Worm (Caenorhabditis elegans) whole organism, young adult: Measurements from ENCODE around the gene T26G10.4.

Experiments
- B0035.1 ChIP-seq: sonication (generic microtip); optimal IDR thresholded peaks from 2 replicates; lab custom pipeline; 2016; ENCODE audit warnings: missing genetic modification characterization, mild to moderate bottlenecking, missing compliant biosample characterization, missing genotype, missing genetic modification reagents
- B0261.1 ChIP-seq: sonication (generic microtip); optimal IDR thresholded peaks from 2 replicates; lab custom pipeline; 2016; ENCODE audit warnings: mild to moderate bottlenecking, missing genetic modification characterization, moderate library complexity, missing compliant biosample characterization
- B0336.3 ChIP-seq: fragments of 200-800 bp; sonication (Bioruptor generic); IDR thresholded peaks from 2 replicates; pipeline ENCODE4 v1.3.6; 2022; ENCODE audit warnings: missing genetic modification characterization, missing compliant biosample characterization
- D2030.7 ChIP-seq: fragments of 200-800 bp; sonication (Bioruptor generic); IDR thresholded peaks from 2 replicates; pipeline ENCODE4 v1.3.6; 2022; ENCODE audit warnings: missing genetic modification reagents, missing genetic modification characterization, missing compliant biosample characterization
- F37B4.10 ChIP-seq: fragments of 200-800 bp; sonication (Bioruptor generic); IDR thresholded peaks from 2 replicates; pipeline ENCODE4 v1.3.6; 2022; ENCODE audit warnings: missing genetic modification characterization, missing compliant biosample characterization
- F49E8.2 ChIP-seq: sonication (generic microtip); optimal IDR thresholded peaks from 3 replicates; lab custom pipeline; 2017; ENCODE audit warnings: missing genetic modification characterization, mild to moderate bottlenecking, missing compliant biosample characterization, antibody characterized with exemption, moderate library complexity; ENCODE audit not compliant: insufficient read depth
- F57C9.4 ChIP-seq: sonication (generic microtip); optimal IDR thresholded peaks from 2 replicates; lab custom pipeline; 2017; ENCODE audit warnings: mild to moderate bottlenecking, missing genetic modification characterization, missing compliant biosample characterization
- K11D2.4 ChIP-seq: fragments of 200-800 bp; sonication (Bioruptor generic); IDR thresholded peaks from 2 replicates; pipeline ENCODE4 v1.3.6; 2022; ENCODE audit warnings: missing genetic modification reagents, missing genetic modification characterization, missing compliant biosample characterization
- Y53F4B.3 ChIP-seq: fragments of 200-800 bp; sonication (Bioruptor generic); IDR thresholded peaks from 2 replicates; pipeline ENCODE4 v1.3.6; 2022; ENCODE audit warnings: missing genetic modification reagents, missing genetic modification characterization, missing compliant biosample characterization
- Y56A3A.18 ChIP-seq: fragments of 200-800 bp; sonication (Bioruptor generic); IDR thresholded peaks from 2 replicates; pipeline ENCODE4 v1.3.6; 2022; ENCODE audit warnings: missing genetic modification reagents, missing genetic modification characterization, missing compliant biosample characterization
- Y67H2A.10 ChIP-seq: fragments of 200-800 bp; sonication (Bioruptor generic); conservative IDR thresholded peaks from 2 replicates; pipeline ENCODE4 v1.3.6; 2022; ENCODE audit warnings: missing genetic modification reagents, missing genetic modification characterization, missing compliant biosample characterization
- akir-1 ChIP-seq: fragments of 200-800 bp; sonication (Bioruptor generic); optimal IDR thresholded peaks from 2 replicates; lab custom pipeline; 2018; ENCODE audit warnings: mild to moderate bottlenecking, missing genetic modification characterization, moderate library complexity, missing compliant biosample characterization
- attf-6 ChIP-seq: fragments of 200-800 bp; sonication (Bioruptor generic); IDR thresholded peaks from 2 replicates; pipeline ENCODE4 v1.3.6; 2022; ENCODE audit warnings: missing genetic modification reagents, missing genetic modification characterization, missing compliant biosample characterization
- bed-1 ChIP-seq: fragments of 200-800 bp; sonication (Bioruptor generic); IDR thresholded peaks from 2 replicates; pipeline ENCODE4 v1.3.6; 2022; ENCODE audit warnings: missing genetic modification reagents, missing genetic modification characterization, missing compliant biosample characterization
- cebp-1 ChIP-seq, 2 experiments: fragments of 200-800 bp in 1 of 2; sonication (Bioruptor generic) in 1 of 2; sonication (generic microtip) in 1 of 2; IDR thresholded peaks in 1 of 2; optimal IDR thresholded peaks in 1 of 2; 2 replicates each; pipeline versions ENCODE4 v1.3.6 to Lab custom; 2017 to 2022; ENCODE audit warnings: missing compliant biosample characterization in 2 of 2, missing genetic modification characterization in 2 of 2, mild to moderate bottlenecking in 1 of 2, missing genetic modification reagents in 1 of 2, moderate library complexity in 1 of 2
- cebp-2 ChIP-seq: fragments of 200-800 bp; sonication (Bioruptor generic); IDR thresholded peaks from 2 replicates; pipeline ENCODE4 v1.3.6; 2022; ENCODE audit warnings: missing genetic modification characterization, missing compliant biosample characterization
- ceh-58 ChIP-seq: fragments of 200-800 bp; sonication (Bioruptor generic); IDR thresholded peaks from 2 replicates; pipeline ENCODE4 v1.3.6; 2022; ENCODE audit warnings: missing genetic modification characterization, missing compliant biosample characterization
- ceh-91 ChIP-seq: fragments of 200-800 bp; sonication (Bioruptor generic); IDR thresholded peaks from 2 replicates; pipeline ENCODE4 v1.3.6; 2022; ENCODE audit warnings: missing genetic modification reagents, missing genetic modification characterization, missing compliant biosample characterization
- dpl-1 ChIP-seq: fragments of 150-350 bp; optimal IDR thresholded peaks from 2 replicates; lab custom pipeline; 2014; ENCODE audit warnings: missing biosample characterization, missing genetic modification reagents, missing genetic modification characterization
- efl-1 ChIP-seq: fragments of 150-350 bp; optimal IDR thresholded peaks from 2 replicates; lab custom pipeline; 2014; ENCODE audit warnings: missing biosample characterization, missing genetic modification reagents, missing genetic modification characterization
- ekl-4 ChIP-seq: fragments of 200-800 bp; sonication (Bioruptor generic); IDR thresholded peaks from 2 replicates; pipeline ENCODE4 v1.3.6; 2022; ENCODE audit warnings: missing genetic modification reagents, missing genetic modification characterization, missing compliant biosample characterization
- gei-17 ChIP-seq: fragments of 200-800 bp; sonication (Bioruptor generic); optimal IDR thresholded peaks from 2 replicates; lab custom pipeline; 2018; ENCODE audit warnings: mild to moderate bottlenecking, missing genetic modification characterization, missing compliant biosample characterization
- lin-26 ChIP-seq: fragments of 200-800 bp; sonication (Bioruptor generic); IDR thresholded peaks from 2 replicates; pipeline ENCODE4 v1.3.6; 2022; ENCODE audit warnings: missing genetic modification reagents, missing genetic modification characterization, missing compliant biosample characterization
- lin-35 ChIP-seq, 3 experiments: fragments of 150-350 bp in 2 of 3; sonication (generic microtip) in 1 of 3; optimal IDR thresholded peaks; 2 replicates each; lab custom pipeline; 2014 to 2018; ENCODE audit warnings: missing biosample characterization in 3 of 3, missing genetic modification characterization in 3 of 3, missing genetic modification reagents in 3 of 3
- lin-40 ChIP-seq: sonication (generic microtip); optimal IDR thresholded peaks from 2 replicates; lab custom pipeline; 2016; ENCODE audit warnings: missing genetic modification characterization, mild to moderate bottlenecking, missing compliant biosample characterization, missing genotype, missing genetic modification reagents
- lin-54 ChIP-seq: fragments of 200-800 bp; sonication (Bioruptor generic); optimal IDR thresholded peaks from 2 replicates; lab custom pipeline; 2018; ENCODE audit warnings: mild to moderate bottlenecking, missing genetic modification characterization, missing compliant biosample characterization
- lir-1 ChIP-seq: fragments of 200-800 bp; sonication (Bioruptor generic); conservative IDR thresholded peaks from 2 replicates; pipeline ENCODE4 v1.3.6; 2022; ENCODE audit warnings: missing genetic modification reagents, missing genetic modification characterization, missing compliant biosample characterization
- lsl-1 ChIP-seq: fragments of 200-800 bp; sonication (Bioruptor generic); optimal IDR thresholded peaks from 2 replicates; lab custom pipeline; 2018; ENCODE audit warnings: mild to moderate bottlenecking, missing genetic modification characterization, moderate library complexity, missing compliant biosample characterization
- madf-3 ChIP-seq: fragments of 200-800 bp; sonication (Bioruptor generic); IDR thresholded peaks from 2 replicates; pipeline ENCODE4 v1.3.6; 2022; ENCODE audit warnings: missing genetic modification reagents, missing genetic modification characterization, missing compliant biosample characterization
- madf-6 ChIP-seq: fragments of 200-800 bp; sonication (Bioruptor generic); IDR thresholded peaks from 2 replicates; pipeline ENCODE4 v1.3.6; 2022; ENCODE audit warnings: missing genetic modification reagents, missing genetic modification characterization, missing compliant biosample characterization
- madf-8 ChIP-seq: fragments of 200-800 bp; sonication (Bioruptor generic); conservative IDR thresholded peaks from 2 replicates; pipeline ENCODE4 v1.3.6; 2022; ENCODE audit warnings: missing genetic modification reagents, missing genetic modification characterization, missing compliant biosample characterization
- mel-28 ChIP-seq: sonication (generic microtip); optimal IDR thresholded peaks from 2 replicates; lab custom pipeline; 2016; ENCODE audit warnings: borderline replicate concordance, mild to moderate bottlenecking, missing genetic modification characterization, missing compliant biosample characterization
- nhr-80 ChIP-seq: sonication (generic microtip); optimal IDR thresholded peaks from 2 replicates; lab custom pipeline; 2016; ENCODE audit warnings: missing genetic modification characterization, missing compliant biosample characterization
- nhr-90 ChIP-seq: sonication (generic microtip); optimal IDR thresholded peaks from 2 replicates; lab custom pipeline; 2016; ENCODE audit warnings: missing genotype, mild to moderate bottlenecking, missing genetic modification characterization, missing compliant biosample characterization
- pbrm-1 ChIP-seq: fragments of 200-800 bp; sonication (Bioruptor generic); IDR thresholded peaks from 2 replicates; pipeline ENCODE4 v1.3.6; 2022; ENCODE audit warnings: missing genetic modification reagents, missing genetic modification characterization, missing compliant biosample characterization
- sea-2 ChIP-seq: fragments of 200-800 bp; sonication (Bioruptor generic); IDR thresholded peaks from 2 replicates; pipeline ENCODE4 v1.3.6; 2022; ENCODE audit warnings: missing genetic modification characterization, missing compliant biosample characterization
- snpc-1.1 ChIP-seq: sonication (generic microtip); optimal IDR thresholded peaks from 2 replicates; lab custom pipeline; 2017; ENCODE audit warnings: missing genetic modification characterization, mild to moderate bottlenecking, missing compliant biosample characterization, antibody characterized with exemption, moderate library complexity, missing genotype, missing genetic modification reagents; ENCODE audit not compliant: insufficient read depth
- snpc-1.3 ChIP-seq: sonication (generic microtip); optimal IDR thresholded peaks from 2 replicates; lab custom pipeline; 2017; ENCODE audit warnings: missing genetic modification characterization, mild to moderate bottlenecking, missing compliant biosample characterization, antibody characterized with exemption, moderate library complexity, missing genotype, missing genetic modification reagents; ENCODE audit not compliant: insufficient read depth
- snpc-3.4 ChIP-seq: sonication (generic microtip); optimal IDR thresholded peaks from 2 replicates; lab custom pipeline; 2017; ENCODE audit warnings: missing genetic modification characterization, mild to moderate bottlenecking, missing compliant biosample characterization, antibody characterized with exemption, moderate library complexity, missing genotype, missing genetic modification reagents
- snpc-4 ChIP-seq, 5 experiments: fragments of 150-350 bp in 1 of 5; sonication (generic microtip) in 4 of 5; optimal IDR thresholded peaks; 2 replicates each; lab custom pipeline; 2014 to 2018; ENCODE audit warnings: missing genetic modification characterization in 5 of 5, missing biosample characterization in 3 of 5, antibody characterized with exemption in 2 of 5, mild to moderate bottlenecking in 2 of 5, missing compliant biosample characterization in 2 of 5, missing genotype in 2 of 5, moderate library complexity in 2 of 5, missing genetic modification reagents in 1 of 5
- tbp1 ChIP-seq: fragments of 200-800 bp; sonication (Bioruptor generic); optimal IDR thresholded peaks from 2 replicates; lab custom pipeline; 2018; ENCODE audit warnings: mild to moderate bottlenecking, missing genetic modification characterization, missing compliant biosample characterization
- ztf-18 ChIP-seq: sonication (generic microtip); optimal IDR thresholded peaks from 2 replicates; lab custom pipeline; 2016; ENCODE audit warnings: missing genotype, mild to moderate bottlenecking, missing genetic modification characterization, missing compliant biosample characterization

Gene T26G10.4

ce11 chrIII:9467095-9467494 is 46.8 kb downstream of the T26G10.4 start, which contains the start of gene baf-1 (continued):
- TF ChIP-seq bed-1 (GFP tag; lab: Robert Waterston, UW) (no peak), ztf-18 (tag; lab: Kevin White, UChicago) (peak; percentile 33), madf-6 (peak; percentile 65), K11D2.4 (GFP tag; lab: Robert Waterston, UW) (peak; percentile 60; the same call in 1 of the 2 replicates), nhr-80 (peak; percentile 40), Y56A3A.18 (no peak), F49E8.2 (tag; lab: Kevin White, UChicago) (peak; percentile 20), cebp-1 (GFP tag; IDR thresholded peaks at IDR 0.05; lab: Robert Waterston, UW) (peak; percentile 21; the same call in 1 of the 2 replicates), cebp-1 (tag; optimal IDR thresholded peaks at IDR 0.05; lab: Kevin White, UChicago) (peak; percentile 92), akir-1 (no peak), F57C9.4 (tag; lab: Kevin White, UChicago) (no peak), mel-28 (tag; lab: Kevin White, UChicago) (no peak), efl-1 (GFP tag; lab: Kevin White, UChicago) (peak; percentile 20), lin-40 (peak; percentile 50), lin-54 (GFP tag; lab: Kevin White, UChicago) (peak; percentile 65), nhr-90 (no peak), B0336.3 (0 out of 2 replicates have a peak, but pooled peaks have one; percentile 37), dpl-1 (GFP tag; lab: Kevin White, UChicago) (no peak), pbrm-1 (GFP tag; lab: Robert Waterston, UW) (0 out of 2 replicates have a peak, but pooled peaks have one; percentile 16), snpc-4 (GFP tag; optimal IDR thresholded peaks at IDR 0.05; lab: Kevin White, UChicago) (no peak), snpc-4 (tag; optimal IDR thresholded peaks at IDR 0.05; lab: Kevin White, UChicago) (peak in 2 of 4 experiments; percentile 38 to 41), D2030.7 (GFP tag; lab: Robert Waterston, UW) (peak; percentile 27; the same call in 1 of the 2 replicates), ekl-4 (GFP tag; lab: Robert Waterston, UW) (no peak), madf-3 (GFP tag; lab: Robert Waterston, UW) (no peak), ceh-91 (GFP tag; lab: Robert Waterston, UW) (peak; percentile 43; the same call in 1 of the 2 replicates), lsl-1 (GFP tag; lab: Kevin White, UChicago) (peak; percentile 44), lin-35 (GFP tag; optimal IDR thresholded peaks at IDR 0.05; lab: Kevin White, UChicago) (peak in 1 of 3 experiments; percentile 51), F37B4.10 (GFP tag; lab: Robert Waterston, UW) (no peak), snpc-3.4 (peak; percentile 11), snpc-1.1 (tag; lab: Kevin White, UChicago) (no peak), B0035.1 (tag; lab: Kevin White, UChicago) (no peak), tbp1 (peak; percentile 50), snpc-1.3 (tag; lab: Kevin White, UChicago) (peak; percentile 15), Y53F4B.3 (GFP tag; lab: Robert Waterston, UW) (no peak), madf-8 (GFP tag; lab: Robert Waterston, UW) (0 out of 2 replicates have a peak, but pooled peaks have one; percentile 15), cebp-2 (GFP tag; lab: Robert Waterston, UW) (no peak), sea-2 (GFP tag; lab: Robert Waterston, UW) (no peak)

- TF ChIP-seq attf-6 (GFP tag; lab: Robert Waterston, UW) = no peak
- TF ChIP-seq B0261.1 (tag; lab: Kevin White, UChicago) = no peak
- TF ChIP-seq gei-17 (GFP tag; lab: Kevin White, UChicago) = no peak
- no peak for TF ChIP-seq lir-1 (GFP tag; lab: Robert Waterston, UW)
- no peak for TF ChIP-seq ceh-91 (GFP tag; lab: Robert Waterston, UW)
- TF ChIP-seq lin-26 (GFP tag; lab: Robert Waterston, UW) = no peak
- no peak for TF ChIP-seq Y67H2A.10
- no peak for TF ChIP-seq ceh-58 (GFP tag; lab: Robert Waterston, UW)
Observed at ce11 chrIII:9467857-9468256, 47.5 kb downstream of the T26G10.4 start, which contains the start of gene tag-342. TSS of gene tag-342 (plus strand) at chrIII:9468157.
